Worm (Caenorhabditis elegans) whole organism, L1 larva: ENCODE measurements around the gene K07D4.9.
A peak's percentile ranks its signal among the peaks of the same experiment; 100 is the strongest.

ENCODE experiments used
- C04F5.9 ChIP-seq: sonication (generic microtip); optimal IDR thresholded peaks from 2 replicates; lab custom pipeline; 2016; ENCODE audit warnings: missing genetic modification characterization, missing compliant biosample characterization
- C16A3.4 ChIP-seq: fragments of 150-350 bp; optimal IDR thresholded peaks from 2 replicates; lab custom pipeline; 2014; ENCODE audit warnings: missing biosample characterization, missing genetic modification characterization
- aha-1 ChIP-seq: fragments of 150-350 bp; optimal IDR thresholded peaks from 2 replicates; lab custom pipeline; 2014; ENCODE audit warnings: missing biosample characterization, missing genetic modification characterization
- aly-2 ChIP-seq: fragments of 150-350 bp; optimal IDR thresholded peaks from 2 replicates; lab custom pipeline; 2014; ENCODE audit warnings: missing biosample characterization, missing genetic modification characterization
- ama-1 ChIP-seq: fragments of 150-350 bp; optimal IDR thresholded peaks from 2 replicates; lab custom pipeline; 2014
- ceh-8 ChIP-seq: fragments of 200-800 bp; sonication (Bioruptor generic); optimal IDR thresholded peaks from 2 replicates; lab custom pipeline; 2018; ENCODE audit warnings: mild to moderate bottlenecking, missing genetic modification characterization, moderate library complexity, missing compliant biosample characterization
- ceh-88 ChIP-seq: fragments of 200-800 bp; sonication (Bioruptor generic); IDR thresholded peaks from 2 replicates; pipeline ENCODE4 v1.3.6; 2022; ENCODE audit warnings: missing genetic modification characterization, missing compliant biosample characterization
- ces-1 ChIP-seq: fragments of 150-350 bp; optimal IDR thresholded peaks from 2 replicates; lab custom pipeline; 2014; ENCODE audit warnings: missing biosample characterization, missing genetic modification reagents, missing genetic modification characterization
- efl-1 ChIP-seq, 4 experiments: fragments of 150-350 bp; optimal IDR thresholded peaks in 3 of 4; peaks in 1 of 4; 1 replicate in 1 of 4; 2 replicates in 3 of 4; lab custom pipeline; 2014; ENCODE audit warnings: missing biosample characterization in 2 of 4, missing genetic modification characterization in 2 of 4, missing genetic modification reagents in 2 of 4
- efl-3 ChIP-seq: fragments of 200-800 bp; sonication (Bioruptor generic); optimal IDR thresholded peaks from 2 replicates; lab custom pipeline; 2018; ENCODE audit warnings: mild to moderate bottlenecking, missing genetic modification characterization, missing compliant biosample characterization
- egl-13 ChIP-seq: sonication (generic microtip); optimal IDR thresholded peaks from 2 replicates; lab custom pipeline; 2016; ENCODE audit warnings: missing genotype, missing genetic modification reagents, missing genetic modification characterization, missing compliant biosample characterization
- elt-2 ChIP-seq: sonication (generic microtip); optimal IDR thresholded peaks from 2 replicates; lab custom pipeline; 2016; ENCODE audit warnings: missing genetic modification characterization, mild to moderate bottlenecking, inconsistent platforms, missing compliant biosample characterization, missing genetic modification reagents
- elt-3 ChIP-seq, 6 experiments: fragments of 150-350 bp in 1 of 6; sonication (generic microtip); optimal IDR thresholded peaks; 2 replicates each; lab custom pipeline; 2017 to 2018; ENCODE audit warnings: missing biosample characterization in 6 of 6, missing genetic modification characterization in 6 of 6, inconsistent platforms in 1 of 6
- fkh-4 ChIP-seq: sonication (generic microtip); optimal IDR thresholded peaks from 2 replicates; lab custom pipeline; 2016; ENCODE audit warnings: missing compliant biosample characterization, missing genetic modification characterization, borderline replicate concordance
- fos-1 ChIP-seq: fragments of 150-350 bp; optimal IDR thresholded peaks from 2 replicates; lab custom pipeline; 2014; ENCODE audit warnings: missing biosample characterization, missing genetic modification characterization
- grh-1 ChIP-seq: fragments of 200-800 bp; sonication (Bioruptor generic); IDR thresholded peaks from 2 replicates; pipeline ENCODE4 v1.3.6; 2022; ENCODE audit warnings: missing genetic modification reagents, missing genetic modification characterization, missing compliant biosample characterization
- hlh-4 ChIP-seq: sonication (generic microtip); optimal IDR thresholded peaks from 2 replicates; lab custom pipeline; 2016; ENCODE audit warnings: mild to moderate bottlenecking, missing genetic modification characterization, missing compliant biosample characterization
- lin-13 ChIP-seq: fragments of 150-350 bp; optimal IDR thresholded peaks from 2 replicates; lab custom pipeline; 2014; ENCODE audit warnings: missing biosample characterization, missing genetic modification reagents, missing genetic modification characterization
- lin-14 ChIP-seq: fragments of 200-800 bp; sonication (Bioruptor generic); optimal IDR thresholded peaks from 2 replicates; lab custom pipeline; 2018; ENCODE audit warnings: mild to moderate bottlenecking, missing genetic modification characterization, moderate library complexity, missing compliant biosample characterization
- lin-15B ChIP-seq: fragments of 150-350 bp; sonication (generic microtip); optimal IDR thresholded peaks from 3 replicates; lab custom pipeline; 2014; ENCODE audit warnings: missing biosample characterization, missing genetic modification characterization
- lin-35 ChIP-seq, 2 experiments: fragments of 150-350 bp; optimal IDR thresholded peaks; 2 replicates each; lab custom pipeline; 2014; ENCODE audit warnings: missing biosample characterization in 2 of 2, missing genetic modification characterization in 2 of 2, missing genetic modification reagents in 2 of 2
- lsy-2 ChIP-seq, 2 experiments: fragments of 150-350 bp; optimal IDR thresholded peaks; 2 replicates each; lab custom pipeline; 2014; ENCODE audit warnings: missing biosample characterization in 2 of 2, missing genetic modification characterization in 2 of 2
- mef-2 ChIP-seq: fragments of 150-350 bp; optimal IDR thresholded peaks from 2 replicates; lab custom pipeline; 2014; ENCODE audit warnings: missing biosample characterization, missing genetic modification characterization
- nhr-11 ChIP-seq: fragments of 150-350 bp; optimal IDR thresholded peaks from 2 replicates; lab custom pipeline; 2014; ENCODE audit warnings: missing biosample characterization, missing genetic modification characterization
- nhr-19 ChIP-seq: fragments of 200-800 bp; sonication (Bioruptor generic); conservative IDR thresholded peaks from 2 replicates; pipeline ENCODE4 v1.3.6; 2022; ENCODE audit warnings: missing genetic modification characterization, missing compliant biosample characterization
- nhr-20 ChIP-seq: sonication (generic microtip); optimal IDR thresholded peaks from 2 replicates; lab custom pipeline; 2016; ENCODE audit warnings: mild to moderate bottlenecking, missing genetic modification characterization, missing compliant biosample characterization
- nhr-237 ChIP-seq: fragments of 150-350 bp; optimal IDR thresholded peaks from 2 replicates; lab custom pipeline; 2014; ENCODE audit warnings: missing biosample characterization, missing genetic modification characterization
- nhr-85 ChIP-seq: sonication (generic microtip); peaks from one replicate; lab custom pipeline; 2016; ENCODE audit warnings: missing genetic modification characterization, inconsistent platforms, missing compliant biosample characterization
- nhr-90 ChIP-seq: sonication (generic microtip); optimal IDR thresholded peaks from 2 replicates; lab custom pipeline; 2016; ENCODE audit warnings: mild to moderate bottlenecking, missing genetic modification characterization, missing compliant biosample characterization; ENCODE audit not compliant: poor library complexity
- pag-3 ChIP-seq: sonication (generic microtip); optimal IDR thresholded peaks from 2 replicates; lab custom pipeline; 2017; ENCODE audit warnings: missing genetic modification characterization, mild to moderate bottlenecking, missing compliant biosample characterization, antibody characterized with exemption, borderline replicate concordance; ENCODE audit not compliant: insufficient read depth
- pqm-1 ChIP-seq: sonication (generic microtip); optimal IDR thresholded peaks from 3 replicates; lab custom pipeline; 2017; ENCODE audit warnings: missing biosample characterization, missing genetic modification characterization
- sup-37 ChIP-seq: fragments of 200-800 bp; sonication (Bioruptor generic); optimal IDR thresholded peaks from 2 replicates; lab custom pipeline; 2018; ENCODE audit warnings: mild to moderate bottlenecking, missing genetic modification characterization, missing compliant biosample characterization
- swsn-7 ChIP-seq: sonication (generic microtip); optimal IDR thresholded peaks from 2 replicates; lab custom pipeline; 2016; ENCODE audit warnings: missing genetic modification characterization, missing compliant biosample characterization
- tbx-2 ChIP-seq: sonication (generic microtip); optimal IDR thresholded peaks from 2 replicates; lab custom pipeline; 2016; ENCODE audit warnings: missing genetic modification characterization, missing compliant biosample characterization
- unc-98 ChIP-seq: fragments of 200-800 bp; sonication (Bioruptor generic); IDR thresholded peaks from 2 replicates; pipeline ENCODE4 v1.3.6; 2022; ENCODE audit warnings: missing genetic modification characterization, missing compliant biosample characterization
- vab-15 ChIP-seq: sonication (generic microtip); optimal IDR thresholded peaks from 2 replicates; lab custom pipeline; 2017; ENCODE audit warnings: missing genotype, mild to moderate bottlenecking, missing genetic modification characterization, missing compliant biosample characterization
- ztf-4 ChIP-seq: fragments of 150-350 bp; optimal IDR thresholded peaks from 2 replicates; lab custom pipeline; 2014; ENCODE audit warnings: missing biosample characterization, missing genetic modification characterization

K07D4.9 gene

DNA sequence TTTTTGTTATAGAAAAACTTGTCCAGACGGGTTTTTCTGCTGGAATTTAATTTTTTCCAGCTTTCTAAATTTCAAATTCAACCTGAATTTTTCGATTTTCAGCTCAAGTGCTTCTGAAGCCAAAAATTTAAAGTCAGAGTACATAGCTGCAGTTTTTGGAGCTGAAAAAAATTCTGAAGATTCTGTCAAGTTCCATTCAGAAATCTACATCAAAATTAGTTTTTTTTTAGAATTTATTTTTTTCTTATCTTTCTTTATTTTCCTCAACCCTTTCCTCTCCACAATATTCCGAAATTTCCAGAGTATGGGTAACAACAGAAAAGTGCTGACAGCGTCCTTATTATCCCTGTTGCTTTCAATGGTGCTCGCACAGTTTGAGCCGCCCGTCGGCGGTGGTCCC is at the start of gene K07D4.9:
Gene K07D4.9 (plus strand): TSS at position 301 of the 400 bp plus-strand sequence.
- TF ChIP-seq efl-3 (no peak), ceh-8 (GFP tag; lab: Kevin White, UChicago) (no peak), sup-37 (GFP tag; lab: Kevin White, UChicago) (no peak), unc-98 (GFP tag; lab: Robert Waterston, UW) (no peak), ztf-4 (tag; lab: Kevin White, UChicago) (no peak), nhr-11 (tag; lab: Kevin White, UChicago) (no peak), mef-2 (tag; lab: Kevin White, UChicago) (no peak), lin-35 (GFP tag; optimal IDR thresholded peaks at IDR 0.05; lab: Kevin White, UChicago) (no peak), swsn-7 (tag; lab: Kevin White, UChicago) (no peak), elt-3 (tag; optimal IDR thresholded peaks at IDR 0.05; lab: Kevin White, UChicago) (no peak), aly-2 (tag; lab: Kevin White, UChicago) (no peak), lsy-2 (tag; optimal IDR thresholded peaks at IDR 0.05; lab: Kevin White, UChicago) (no peak), egl-13 (tag; lab: Kevin White, UChicago) (no peak), nhr-20 (tag; lab: Kevin White, UChicago) (no peak), hlh-4 (tag; lab: Kevin White, UChicago) (no peak), pag-3 (tag; lab: Kevin White, UChicago) (no peak), ceh-88 (no peak), pqm-1 (tag; lab: Kevin White, UChicago) (no peak), efl-1 (optimal IDR thresholded peaks at IDR 0.05; lab: Kevin White, UChicago) (no peak), efl-1 (GFP tag; optimal IDR thresholded peaks at IDR 0.05 in 1 of 2; lab: Kevin White, UChicago) (no peak)

DNA sequence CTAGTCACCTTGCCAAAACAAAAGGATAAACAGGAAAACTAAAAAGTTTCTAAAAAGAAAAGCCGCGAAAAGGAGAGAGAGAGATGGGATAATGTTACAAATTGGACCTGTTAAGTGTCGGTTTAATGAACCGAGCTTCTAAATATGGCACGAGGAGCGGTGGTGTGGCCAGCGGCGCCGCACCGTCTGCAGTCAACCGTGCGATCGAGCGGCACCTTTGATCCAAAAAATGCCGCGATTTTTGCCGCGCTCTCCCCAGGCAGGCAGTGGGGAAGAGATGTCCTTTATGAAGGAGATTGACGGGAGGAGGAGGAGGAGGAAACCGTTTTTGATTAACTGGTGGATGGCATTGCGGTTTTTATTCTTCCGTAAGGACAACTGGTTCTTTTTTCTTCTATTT is 48.0 kb upstream of the K07D4.9 start:
- TF ChIP-seq efl-1 (optimal IDR thresholded peaks at IDR 0.05; lab: Kevin White, UChicago) (no peak), efl-1 (GFP tag; optimal IDR thresholded peaks at IDR 0.05 in 1 of 2; lab: Kevin White, UChicago) (peak in 1 of 2 experiments; percentile 20), lin-15B (tag; lab: Kevin White, UChicago) (no peak)
- TF ChIP-seq, all 84 proteins: peak for 1

DNA sequence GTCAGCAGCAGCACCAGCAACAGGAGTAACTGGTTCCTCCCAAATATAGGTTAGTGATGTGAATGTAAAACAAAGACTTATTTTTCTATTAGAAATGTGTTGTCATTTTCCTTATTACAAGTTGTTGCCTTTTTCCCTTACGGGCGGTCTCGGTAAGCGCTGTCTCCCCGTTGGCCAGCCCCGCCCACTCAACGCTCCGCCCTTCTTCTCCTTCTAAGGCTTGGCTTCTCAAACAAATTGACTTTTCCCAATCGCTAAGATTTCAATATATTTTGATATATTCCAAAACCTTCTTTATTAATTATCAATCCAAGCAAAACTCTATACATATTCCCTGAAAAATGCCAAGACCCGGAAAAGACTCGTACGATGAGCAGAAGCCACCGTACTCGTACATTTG is 46.1 kb upstream of the K07D4.9 start, which contains the start of gene lin-31:
Gene lin-31 (plus strand): TSS at position 237 of the 400 bp plus-strand sequence.
- TF ChIP-seq fkh-4 (tag; lab: Kevin White, UChicago) (no peak), nhr-237 (tag; lab: Kevin White, UChicago) (no peak), vab-15 (tag; lab: Kevin White, UChicago) (no peak), C16A3.4 (tag; lab: Kevin White, UChicago) (no peak)

DNA sequence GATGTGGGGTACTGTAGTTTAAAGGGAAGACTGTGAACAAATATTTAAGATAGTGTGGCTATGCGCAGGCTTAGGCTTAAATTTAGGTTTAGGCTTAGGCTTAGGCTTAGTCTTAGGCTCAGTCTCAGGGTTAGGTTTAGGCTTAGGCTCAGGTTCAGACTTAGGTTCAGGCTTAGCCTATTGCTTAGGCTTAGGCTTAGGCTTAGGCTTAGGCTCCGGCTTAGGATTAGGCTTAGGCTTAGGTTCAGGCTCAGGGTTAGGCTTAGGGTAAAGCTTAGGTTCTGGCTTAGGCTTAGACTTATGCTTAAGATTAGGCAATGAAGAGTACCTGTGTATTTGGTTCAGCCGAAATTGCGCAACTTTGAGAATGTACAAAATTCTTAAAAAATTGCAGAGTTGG is 44.1 kb upstream of the K07D4.9 start:
- TF ChIP-seq ces-1: no peak
- no peak for TF ChIP-seq grh-1
- TF ChIP-seq fos-1 (tag; lab: Kevin White, UChicago): no peak
- no peak for TF ChIP-seq ceh-8 (GFP tag; lab: Kevin White, UChicago)
- no peak for TF ChIP-seq C04F5.9 (tag; lab: Kevin White, UChicago)
- TF ChIP-seq nhr-85 (tag; lab: Kevin White, UChicago): no peak
- TF ChIP-seq lin-13 (GFP tag; lab: Kevin White, UChicago): no peak
- no peak for TF ChIP-seq lin-14 (GFP tag; lab: Kevin White, UChicago)
- TF ChIP-seq fkh-4 (tag; lab: Kevin White, UChicago): no peak
- TF ChIP-seq pqm-1 (tag; lab: Kevin White, UChicago): no peak
- TF ChIP-seq tbx-2: no peak
- no peak for TF ChIP-seq egl-13 (tag; lab: Kevin White, UChicago)
- TF ChIP-seq nhr-19 (GFP tag; lab: Robert Waterston, UW): no peak

DNA sequence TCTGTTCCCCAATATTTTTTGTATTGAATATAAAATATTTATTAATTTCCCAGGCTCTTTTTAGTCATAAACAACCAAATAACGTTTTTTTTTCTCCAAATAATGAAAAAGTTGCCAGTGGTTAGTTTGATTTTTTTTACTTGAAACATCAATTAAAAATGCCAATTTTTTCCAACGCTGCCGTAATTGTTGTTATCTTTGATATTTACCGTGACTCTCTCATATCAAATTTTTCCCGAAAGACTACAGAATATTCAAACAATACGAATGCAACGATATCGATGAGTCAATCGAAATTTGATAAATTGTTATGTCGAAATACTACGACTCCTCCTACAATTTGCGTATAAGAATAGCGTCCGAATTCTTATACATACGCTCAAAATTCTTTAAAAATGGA is 41.5 kb upstream of the K07D4.9 start, which contains the start of gene K10G6.5:
Gene K10G6.5 (plus strand): TSS at position 345 of the 400 bp plus-strand sequence.
- TF ChIP-seq ama-1: no peak
- no peak for TF ChIP-seq aha-1 (tag; lab: Kevin White, UChicago)
- TF ChIP-seq ceh-88: no peak
- TF ChIP-seq elt-2 (tag; lab: Kevin White, UChicago): peak; percentile 51
- no peak for TF ChIP-seq nhr-90 (tag; lab: Kevin White, UChicago)
